Worm (Caenorhabditis elegans) whole organism, early embryonic: ENCODE measurements around the gene perm-4.

Experiments
- ceh-13 ChIP-seq: fragments of 200-800 bp; sonication (Bioruptor generic); optimal IDR thresholded peaks from 2 replicates; lab custom pipeline; 2018; ENCODE audit warnings: mild to moderate bottlenecking, missing genetic modification characterization, missing compliant biosample characterization
- hmbx-1 ChIP-seq: sonication (generic microtip); optimal IDR thresholded peaks from 2 replicates; lab custom pipeline; 2016; ENCODE audit warnings: mild to moderate bottlenecking, missing genetic modification characterization, missing compliant biosample characterization
- hnd-1 ChIP-seq: sonication (generic microtip); optimal IDR thresholded peaks from 2 replicates; lab custom pipeline; 2016; ENCODE audit warnings: missing genetic modification characterization, missing compliant biosample characterization
- scrt-1 ChIP-seq: fragments of 200-800 bp; sonication (Bioruptor generic); IDR thresholded peaks from 2 replicates; pipeline ENCODE4 v1.3.6; 2022; ENCODE audit warnings: missing genetic modification characterization, missing compliant biosample characterization

- TF ChIP-seq hnd-1 (tag; lab: Kevin White, UChicago) (no peak), hmbx-1 (tag; lab: Kevin White, UChicago) (no peak), ceh-13 (no peak), scrt-1 (GFP tag; lab: Robert Waterston, UW) (no peak)
Observed at ce11 chrIV:1168311-1168965, 43.5 kb upstream of the perm-4 start.
